Worm (Caenorhabditis elegans): ENCODE measurements around the gene ZK892.5.
A peak's percentile ranks its signal among the peaks of the same experiment; 100 is the strongest.

The ZK892.5 gene

ce11 chrII:9966954-9967353 lies 41.1 kb upstream of the ZK892.5 start, which contains the start of gene dtmk-1:
dtmk-1 (minus strand) TSS chrII:9967099.
- no peak for TF ChIP-seq skn-1 (tag; optimal IDR thresholded peaks at IDR 0.05)
- TF ChIP-seq F49E8.2 (tag; optimal IDR thresholded peaks at IDR 0.05; ENCODE audit: borderline replicate concordance), result no peak
- 0 out of 2 replicates have a peak, but pooled peaks have one; percentile 9 for TF ChIP-seq zfp-3 (GFP tag; conservative IDR thresholded peaks at IDR 0.05)
- TF ChIP-seq spr-1 (tag; optimal IDR thresholded peaks at IDR 0.05), result no peak
- TF ChIP-seq lim-7 (GFP tag; IDR thresholded peaks at IDR 0.05), result no peak
- TF ChIP-seq ama-1 (optimal IDR thresholded peaks at IDR 0.05), result peak; percentile 32
- no peak for TF ChIP-seq mdt-29 (GFP tag; IDR thresholded peaks at IDR 0.05)
- TF ChIP-seq lin-1 (GFP tag; IDR thresholded peaks at IDR 0.05), result no peak
- no peak for TF ChIP-seq cey-2 (tag; optimal IDR thresholded peaks at IDR 0.05; ENCODE audit: borderline replicate concordance, insufficient read depth)
- TF ChIP-seq lin-38 (GFP tag; IDR thresholded peaks at IDR 0.05), result peak; percentile 33; the same call in 1 of the 2 replicates
- 0 out of 2 replicates have a peak, but pooled peaks have one; percentile 10 for TF ChIP-seq pha-4 (GFP tag; IDR thresholded peaks at IDR 0.05)
- TF ChIP-seq pha-4 (tag; optimal IDR thresholded peaks at IDR 0.05), result no peak
- TF ChIP-seq php-3 (GFP tag; IDR thresholded peaks at IDR 0.05), result no peak
- TF ChIP-seq nhr-111 (GFP tag; optimal IDR thresholded peaks at IDR 0.05), result no peak
- no peak for TF ChIP-seq lin-39 (tag; optimal IDR thresholded peaks at IDR 0.05)
- peak; percentile 5 for TF ChIP-seq nhr-25 (tag; optimal IDR thresholded peaks at IDR 0.05; ENCODE audit: borderline replicate concordance, insufficient read depth)
- TF ChIP-seq mep-1 (tag; optimal IDR thresholded peaks at IDR 0.05), result no peak
- TF ChIP-seq lin-13 (GFP tag; optimal IDR thresholded peaks at IDR 0.05), result peak; percentile 12
- no peak for TF ChIP-seq F44E2.7 (GFP tag; IDR thresholded peaks at IDR 0.05)
- TF ChIP-seq F26F4.8 (GFP tag; conservative IDR thresholded peaks at IDR 0.05), result no peak
- TF ChIP-seq tag-97 (GFP tag; IDR thresholded peaks at IDR 0.05), result no peak

- TF ChIP-seq ZK546.5 (tag; optimal IDR thresholded peaks at IDR 0.05), result no peak
- no peak for TF ChIP-seq lin-1 (GFP tag; IDR thresholded peaks at IDR 0.05)
- peak; percentile 96 for TF ChIP-seq unc-130 (GFP tag; optimal IDR thresholded peaks at IDR 0.05)
- TF ChIP-seq ceh-44 (GFP tag; IDR thresholded peaks at IDR 0.05), result peak; percentile 61; the same call in 1 of the 2 replicates
- TF ChIP-seq lin-15B (tag; optimal IDR thresholded peaks at IDR 0.05), result no peak
- no peak for TF ChIP-seq nhr-102 (tag; optimal IDR thresholded peaks at IDR 0.05)
- TF ChIP-seq tra-1 (GFP tag; IDR thresholded peaks at IDR 0.05), result 0 out of 2 replicates have a peak, but pooled peaks have one; percentile 37
- TF ChIP-seq nhr-6 (tag; optimal IDR thresholded peaks at IDR 0.05), result peak; percentile 42
- TF ChIP-seq spr-1 (tag; optimal IDR thresholded peaks at IDR 0.05), result no peak
- TF ChIP-seq nhr-111 (GFP tag; optimal IDR thresholded peaks at IDR 0.05), result no peak
- TF ChIP-seq fkh-10 (GFP tag; optimal IDR thresholded peaks at IDR 0.05), result peak; percentile 2
- TF ChIP-seq attf-4 (tag; optimal IDR thresholded peaks at IDR 0.05), result no peak
- TF ChIP-seq T20F7.1 (GFP tag; optimal IDR thresholded peaks at IDR 0.05), result peak; percentile 60
- peak in 1 of 2 experiments; percentile 82 for TF ChIP-seq hif-1 (tag; optimal IDR thresholded peaks at IDR 0.05)
- TF ChIP-seq hlh-30 (tag; optimal IDR thresholded peaks at IDR 0.05; ENCODE audit: insufficient read depth), result peak; percentile 60
- TF ChIP-seq rbr-2 (tag; optimal IDR thresholded peaks at IDR 0.05), result peak; percentile 49
- peak; percentile 36 for TF ChIP-seq hlh-11 (tag; optimal IDR thresholded peaks at IDR 0.05)
- peak; percentile 61 for TF ChIP-seq hmg-1.1 (GFP tag; IDR thresholded peaks at IDR 0.05)
- no peak for TF ChIP-seq zfp-3 (GFP tag; conservative IDR thresholded peaks at IDR 0.05)
- TF ChIP-seq mxl-2 (GFP tag; conservative IDR thresholded peaks at IDR 0.05), result no peak
- peak; percentile 40 for TF ChIP-seq nhr-28 (tag; optimal IDR thresholded peaks at IDR 0.05)
- no peak for TF ChIP-seq unc-62 (GFP tag; optimal IDR thresholded peaks at IDR 0.05 in 1 of 2)
- no peak for TF ChIP-seq unc-62 (tag; optimal IDR thresholded peaks at IDR 0.05)
- no peak for TF ChIP-seq aly-2 (tag; optimal IDR thresholded peaks at IDR 0.05)
- TF ChIP-seq ceh-28 (tag; optimal IDR thresholded peaks at IDR 0.05), result no peak
- TF ChIP-seq F10B5.3 (tag; optimal IDR thresholded peaks at IDR 0.05), result no peak
- peak; percentile 3 for TF ChIP-seq pqm-1 (tag; optimal IDR thresholded peaks at IDR 0.05)
- TF ChIP-seq skn-1 (tag; optimal IDR thresholded peaks at IDR 0.05), result no peak
- no peak for TF ChIP-seq F44E2.7 (GFP tag; IDR thresholded peaks at IDR 0.05)
- TF ChIP-seq dmd-6 (GFP tag; IDR thresholded peaks at IDR 0.05), result peak; percentile 30; the same call in 1 of the 2 replicates
- TF ChIP-seq arid-1 (GFP tag; conservative IDR thresholded peaks at IDR 0.05), result 0 out of 2 replicates have a peak, but pooled peaks have one; percentile 10
- TF ChIP-seq mdt-29 (GFP tag; IDR thresholded peaks at IDR 0.05), result no peak
- TF ChIP-seq nhr-76 (tag; optimal IDR thresholded peaks at IDR 0.05), result no peak
- TF ChIP-seq nhr-10 (tag; optimal IDR thresholded peaks at IDR 0.05), result no peak
Observed at ce11 chrII:9967999-9968706, 39.9 kb upstream of the ZK892.5 start, which contains the start of the genes R53.4 and psf-1. R53.4 (minus strand) TSS chrII:9968049. psf-1 (plus strand) TSS chrII:9968673.

Data from whole organism, L4 larva.